Worm (Caenorhabditis elegans): ENCODE measurements around the gene swsn-1.

swsn-1 gene

ce11 chrV:20241243-20241862 is 7.9 kb downstream of the swsn-1 start:
- TF ChIP-seq flt-1 (GFP tag; IDR thresholded peaks at IDR 0.05) (0 out of 2 replicates have a peak, but pooled peaks have one; percentile 41), cog-1 (tag; optimal IDR thresholded peaks at IDR 0.05) (no peak)

- TF ChIP-seq flt-1 (GFP tag; IDR thresholded peaks at IDR 0.05) (no peak), tab-1 (GFP tag; IDR thresholded peaks at IDR 0.05) (no peak), cog-1 (tag; optimal IDR thresholded peaks at IDR 0.05) (no peak), klf-2 (GFP tag; conservative IDR thresholded peaks at IDR 0.05) (no peak), ztf-23 (GFP tag; IDR thresholded peaks at IDR 0.05) (no peak), ztf-29 (GFP tag; IDR thresholded peaks at IDR 0.05) (no peak), T22C8.4 (GFP tag; IDR thresholded peaks at IDR 0.05) (no peak), med-1 (GFP tag; optimal IDR thresholded peaks at IDR 0.05; ENCODE audit: insufficient read depth) (no peak), ref-1 (GFP tag; conservative IDR thresholded peaks at IDR 0.05) (no peak)
Measured at ce11 chrV:20237429-20237828, 11.9 kb downstream of the swsn-1 start, which contains the start of gene sld-5. TSS of gene sld-5 (minus strand) at chrV:20237745.

- TF ChIP-seq T22C8.4 (GFP tag; IDR thresholded peaks at IDR 0.05) = no peak
- TF ChIP-seq med-1 (GFP tag; optimal IDR thresholded peaks at IDR 0.05; ENCODE audit: insufficient read depth) = no peak
- TF ChIP-seq ref-1 (GFP tag; conservative IDR thresholded peaks at IDR 0.05) = no peak
- TF ChIP-seq ztf-23 (GFP tag; IDR thresholded peaks at IDR 0.05) = no peak
- no peak for TF ChIP-seq tab-1 (GFP tag; IDR thresholded peaks at IDR 0.05)
- no peak for TF ChIP-seq flt-1 (GFP tag; IDR thresholded peaks at IDR 0.05)
- TF ChIP-seq klf-2 (GFP tag; conservative IDR thresholded peaks at IDR 0.05) = no peak
- no peak for TF ChIP-seq cog-1 (tag; optimal IDR thresholded peaks at IDR 0.05)
- TF ChIP-seq ztf-29 (GFP tag; IDR thresholded peaks at IDR 0.05) = no peak
Measured at ce11 chrV:20235231-20235630, 14.1 kb downstream of the swsn-1 start.

ce11 chrV:20234439-20234838 is 14.8 kb downstream of the swsn-1 start:
- TF ChIP-seq flt-1 (GFP tag; IDR thresholded peaks at IDR 0.05) = 0 out of 2 replicates have a peak, but pooled peaks have one; percentile 4
- TF ChIP-seq T22C8.4 (GFP tag; IDR thresholded peaks at IDR 0.05) = no peak

ce11 chrV:20233743-20234142 is 15.5 kb downstream of the swsn-1 start, which contains the start of gene Y113G7B.15:
TSS of gene Y113G7B.15 (minus strand) at chrV:20233843.
- TF ChIP-seq ref-1 (GFP tag; conservative IDR thresholded peaks at IDR 0.05) (no peak), ztf-23 (GFP tag; IDR thresholded peaks at IDR 0.05) (no peak), tab-1 (GFP tag; IDR thresholded peaks at IDR 0.05) (no peak), flt-1 (GFP tag; IDR thresholded peaks at IDR 0.05) (no peak), med-1 (GFP tag; optimal IDR thresholded peaks at IDR 0.05; ENCODE audit: insufficient read depth) (no peak), klf-2 (GFP tag; conservative IDR thresholded peaks at IDR 0.05) (no peak), cog-1 (tag; optimal IDR thresholded peaks at IDR 0.05) (no peak), T22C8.4 (GFP tag; IDR thresholded peaks at IDR 0.05) (no peak)

ce11 chrV:20225312-20225711 is 24.0 kb downstream of the swsn-1 start:
- no peak for TF ChIP-seq med-1 (GFP tag; optimal IDR thresholded peaks at IDR 0.05; ENCODE audit: insufficient read depth)
- no peak for TF ChIP-seq T22C8.4 (GFP tag; IDR thresholded peaks at IDR 0.05)
- TF ChIP-seq tab-1 (GFP tag; IDR thresholded peaks at IDR 0.05) = no peak
- no peak for TF ChIP-seq cog-1 (tag; optimal IDR thresholded peaks at IDR 0.05)
- no peak for TF ChIP-seq ztf-29 (GFP tag; IDR thresholded peaks at IDR 0.05)
- no peak for TF ChIP-seq ref-1 (GFP tag; conservative IDR thresholded peaks at IDR 0.05)
- TF ChIP-seq flt-1 (GFP tag; IDR thresholded peaks at IDR 0.05) = no peak
- TF ChIP-seq klf-2 (GFP tag; conservative IDR thresholded peaks at IDR 0.05) = no peak
- no peak for TF ChIP-seq ztf-23 (GFP tag; IDR thresholded peaks at IDR 0.05)

ce11 chrV:20223725-20224124 is 25.6 kb downstream of the swsn-1 start:
- no peak for TF ChIP-seq ztf-23 (GFP tag; IDR thresholded peaks at IDR 0.05)
- TF ChIP-seq cog-1 (tag; optimal IDR thresholded peaks at IDR 0.05) = no peak

ce11 chrV:20220604-20221003 is 28.7 kb downstream of the swsn-1 start:
- TF ChIP-seq ztf-29 (GFP tag; IDR thresholded peaks at IDR 0.05) = no peak
- TF ChIP-seq med-1 (GFP tag; optimal IDR thresholded peaks at IDR 0.05; ENCODE audit: insufficient read depth) = no peak
- no peak for TF ChIP-seq klf-2 (GFP tag; conservative IDR thresholded peaks at IDR 0.05)
- TF ChIP-seq tab-1 (GFP tag; IDR thresholded peaks at IDR 0.05) = no peak
- TF ChIP-seq ztf-23 (GFP tag; IDR thresholded peaks at IDR 0.05) = no peak
- TF ChIP-seq ref-1 (GFP tag; conservative IDR thresholded peaks at IDR 0.05) = no peak
- TF ChIP-seq flt-1 (GFP tag; IDR thresholded peaks at IDR 0.05) = no peak
- TF ChIP-seq cog-1 (tag; optimal IDR thresholded peaks at IDR 0.05) = no peak
- no peak for TF ChIP-seq T22C8.4 (GFP tag; IDR thresholded peaks at IDR 0.05)

- no peak for TF ChIP-seq klf-2 (GFP tag; conservative IDR thresholded peaks at IDR 0.05)
- TF ChIP-seq ref-1 (GFP tag; conservative IDR thresholded peaks at IDR 0.05) = no peak
- TF ChIP-seq ztf-29 (GFP tag; IDR thresholded peaks at IDR 0.05) = no peak
- no peak for TF ChIP-seq T22C8.4 (GFP tag; IDR thresholded peaks at IDR 0.05)
- TF ChIP-seq ztf-23 (GFP tag; IDR thresholded peaks at IDR 0.05) = no peak
Measured at ce11 chrV:20215197-20215596, 34.1 kb downstream of the swsn-1 start, which contains the start of gene Y113G7B.11. TSS of gene Y113G7B.11 (minus strand) at chrV:20215297.

ce11 chrV:20213097-20213496 is 36.2 kb downstream of the swsn-1 start:
- TF ChIP-seq T22C8.4 (GFP tag; IDR thresholded peaks at IDR 0.05) (no peak), ztf-23 (GFP tag; IDR thresholded peaks at IDR 0.05) (no peak), cog-1 (tag; optimal IDR thresholded peaks at IDR 0.05) (no peak), klf-2 (GFP tag; conservative IDR thresholded peaks at IDR 0.05) (no peak), ztf-29 (GFP tag; IDR thresholded peaks at IDR 0.05) (no peak), med-1 (GFP tag; optimal IDR thresholded peaks at IDR 0.05; ENCODE audit: insufficient read depth) (no peak), flt-1 (GFP tag; IDR thresholded peaks at IDR 0.05) (no peak), tab-1 (GFP tag; IDR thresholded peaks at IDR 0.05) (no peak), ref-1 (GFP tag; conservative IDR thresholded peaks at IDR 0.05) (no peak)
